Fruit fly (Drosophila melanogaster) whole organism, embryonic: Measurements from ENCODE around the gene CG34135.

Experiments used
- ATbp ChIP-seq: fragments of 200-800 bp; sonication (Bioruptor generic); optimal IDR thresholded peaks from 2 replicates; lab custom pipeline; 2017; ENCODE audit warnings: missing biosample characterization, mild to moderate bottlenecking, missing genetic modification characterization, missing genetic modification reagents
- Atf3 ChIP-seq: fragments of 200-800 bp; sonication (Bioruptor generic); optimal IDR thresholded peaks from 3 replicates; lab custom pipeline; 2016; ENCODE audit warnings: missing biosample characterization, missing genetic modification characterization
- CG10654 ChIP-seq: fragments of 200-800 bp; sonication (Bioruptor generic); optimal IDR thresholded peaks from 2 replicates; lab custom pipeline; 2016; ENCODE audit warnings: missing biosample characterization, missing genetic modification characterization
- CG11398 ChIP-seq: fragments of 200-800 bp; sonication (Bioruptor generic); optimal IDR thresholded peaks from 2 replicates; lab custom pipeline; 2016; ENCODE audit warnings: missing biosample characterization, missing genetic modification characterization
- CG11695 ChIP-seq: fragments of 200-800 bp; sonication (Bioruptor generic); IDR thresholded peaks from 3 replicates; pipeline ENCODE4 v1.3.6; 2022; ENCODE audit warnings: missing biosample characterization, missing genetic modification characterization
- CG12942 ChIP-seq: fragments of 200-800 bp; sonication (Bioruptor generic); optimal IDR thresholded peaks from 3 replicates; lab custom pipeline; 2016; ENCODE audit warnings: missing biosample characterization, missing genetic modification characterization
- CG13123 ChIP-seq: fragments of 200-800 bp; sonication (Bioruptor generic); optimal IDR thresholded peaks from 2 replicates; lab custom pipeline; 2016; ENCODE audit warnings: missing biosample characterization, missing genetic modification characterization
- CG13775 ChIP-seq: fragments of 200-800 bp; sonication (Bioruptor generic); optimal IDR thresholded peaks from 3 replicates; lab custom pipeline; 2017; ENCODE audit warnings: missing biosample characterization, mild to moderate bottlenecking, missing genetic modification characterization
- CG14860 ChIP-seq: fragments of 200-800 bp; sonication (Bioruptor generic); IDR thresholded peaks from 3 replicates; pipeline ENCODE4 v1.3.6; 2022; ENCODE audit warnings: missing biosample characterization, missing genetic modification characterization; ENCODE audit not compliant: partially characterized antibody
- CG14965 ChIP-seq: fragments of 200-800 bp; sonication (Bioruptor generic); optimal IDR thresholded peaks from 2 replicates; lab custom pipeline; 2016; ENCODE audit warnings: missing biosample characterization, missing genetic modification characterization, borderline replicate concordance
- CG15479 ChIP-seq: fragments of 200-800 bp; sonication (Bioruptor generic); optimal IDR thresholded peaks from 3 replicates; lab custom pipeline; 2019; ENCODE audit warnings: missing biosample characterization, mild to moderate bottlenecking, missing genetic modification characterization, moderate library complexity
- CG2120 ChIP-seq: fragments of 200-800 bp; sonication (Bioruptor generic); optimal IDR thresholded peaks from 3 replicates; lab custom pipeline; 2016; ENCODE audit warnings: missing biosample characterization, missing genetic modification characterization
- CG30431 ChIP-seq: fragments of 200-800 bp; sonication (Bioruptor generic); optimal IDR thresholded peaks from 2 replicates; lab custom pipeline; 2017; ENCODE audit warnings: missing biosample characterization, missing genetic modification characterization
- CG34422 ChIP-seq: fragments of 200-800 bp; sonication (Bioruptor generic); IDR thresholded peaks from 3 replicates; pipeline ENCODE4 v1.3.6; 2022; ENCODE audit warnings: missing biosample characterization, missing genetic modification characterization
- CG3838 ChIP-seq: fragments of 200-800 bp; sonication (Bioruptor generic); optimal IDR thresholded peaks from 3 replicates; lab custom pipeline; 2016; ENCODE audit warnings: missing biosample characterization, missing genetic modification characterization
- CG42726 ChIP-seq: fragments of 200-800 bp; sonication (Bioruptor generic); IDR thresholded peaks from 2 replicates; pipeline ENCODE4 v1.3.6; 2022; ENCODE audit warnings: missing biosample characterization, missing genetic modification characterization; ENCODE audit not compliant: partially characterized antibody
- CG4360 ChIP-seq: fragments of 200-800 bp; sonication (Bioruptor generic); IDR thresholded peaks from 2 replicates; pipeline ENCODE4 v1.3.6; 2022; ENCODE audit warnings: missing biosample characterization, missing genetic modification characterization
- CG43689 ChIP-seq: fragments of 200-800 bp; sonication (Bioruptor generic); IDR thresholded peaks from 2 replicates; pipeline ENCODE4 v1.3.6; 2022; ENCODE audit warnings: missing biosample characterization, missing genetic modification characterization
- CG6854 ChIP-seq: fragments of 200-800 bp; sonication (Bioruptor generic); optimal IDR thresholded peaks from 3 replicates; lab custom pipeline; 2017; ENCODE audit warnings: missing biosample characterization, mild to moderate bottlenecking, missing genetic modification characterization
- CG7928 ChIP-seq: fragments of 200-800 bp; sonication (Bioruptor generic); optimal IDR thresholded peaks from 2 replicates; lab custom pipeline; 2017; ENCODE audit warnings: missing biosample characterization, mild to moderate bottlenecking, missing genetic modification characterization
- CG7987 ChIP-seq: fragments of 200-800 bp; sonication (Bioruptor generic); optimal IDR thresholded peaks from 2 replicates; lab custom pipeline; 2018; ENCODE audit warnings: missing biosample characterization, mild to moderate bottlenecking, missing genetic modification characterization, moderate library complexity
- CG8089 ChIP-seq: fragments of 200-800 bp; sonication (Bioruptor generic); optimal IDR thresholded peaks from 3 replicates; lab custom pipeline; 2016; ENCODE audit warnings: missing biosample characterization, missing genetic modification characterization
- CG8765 ChIP-seq: fragments of 200-800 bp; sonication (Bioruptor generic); IDR thresholded peaks from 2 replicates; pipeline ENCODE4 v1.3.6; 2022; ENCODE audit warnings: missing biosample characterization, missing genetic modification characterization
- CG9215 ChIP-seq: fragments of 200-800 bp; sonication (Bioruptor generic); IDR thresholded peaks from 2 replicates; pipeline ENCODE4 v1.3.6; 2022; ENCODE audit warnings: missing biosample characterization, missing genetic modification characterization
- CkIIα-i1 ChIP-seq: fragments of 200-800 bp; sonication (Bioruptor generic); IDR thresholded peaks from 2 replicates; pipeline ENCODE4 v1.3.6; 2022; ENCODE audit warnings: missing biosample characterization, missing genetic modification characterization
- Dref ChIP-seq: fragments of 200-800 bp; sonication (Bioruptor generic); IDR thresholded peaks from 2 replicates; pipeline ENCODE4 v1.3.6; 2022; ENCODE audit warnings: missing biosample characterization, missing genetic modification characterization
- Fer2 ChIP-seq: fragments of 200-800 bp; sonication (Bioruptor generic); optimal IDR thresholded peaks from 2 replicates; lab custom pipeline; 2018; ENCODE audit warnings: missing biosample characterization, mild to moderate bottlenecking, missing genetic modification characterization, moderate library complexity
- Hr3 ChIP-seq: fragments of 200-800 bp; sonication (Bioruptor generic); optimal IDR thresholded peaks from 3 replicates; lab custom pipeline; 2016; ENCODE audit warnings: missing biosample characterization, missing genetic modification characterization
- Hr39 ChIP-seq: fragments of >200 bp; optimal IDR thresholded peaks from 2 replicates; lab custom pipeline; 2017
- Jarid2 ChIP-seq: fragments of 200-800 bp; sonication (Bioruptor generic); optimal IDR thresholded peaks from 3 replicates; lab custom pipeline; 2017; ENCODE audit warnings: mild to moderate bottlenecking, missing biosample characterization, missing genetic modification reagents, missing genetic modification characterization
- Med ChIP-seq: fragments of 200-800 bp; sonication (Bioruptor generic); peaks from one replicate; lab custom pipeline; 2016; ENCODE audit warnings: missing biosample characterization, missing genetic modification characterization, mild to moderate bottlenecking, inconsistent platforms, moderate library complexity
- NfI ChIP-seq: fragments of 200-800 bp; sonication (Bioruptor generic); optimal IDR thresholded peaks from 3 replicates; lab custom pipeline; 2018; ENCODE audit warnings: missing biosample characterization, mild to moderate bottlenecking, missing genetic modification characterization, moderate library complexity
- Oli ChIP-seq: fragments of 200-800 bp; sonication (Bioruptor generic); optimal IDR thresholded peaks from 2 replicates; lab custom pipeline; 2018; ENCODE audit warnings: missing biosample characterization, mild to moderate bottlenecking, missing genetic modification characterization, moderate library complexity
- Xbp1 ChIP-seq: fragments of 200-800 bp; sonication (Bioruptor generic); optimal IDR thresholded peaks from 3 replicates; lab custom pipeline; 2016; ENCODE audit warnings: missing biosample characterization, mild to moderate bottlenecking, missing genetic modification characterization
- YL-1 ChIP-seq: fragments of 200-800 bp; sonication (Bioruptor generic); optimal IDR thresholded peaks from 3 replicates; lab custom pipeline; 2017; ENCODE audit warnings: missing biosample characterization, mild to moderate bottlenecking, missing genetic modification characterization
- amos ChIP-seq: fragments of 200-800 bp; sonication (Bioruptor generic); IDR thresholded peaks from 2 replicates; pipeline ENCODE4 v1.3.6; 2022; ENCODE audit warnings: missing biosample characterization, missing genetic modification characterization; ENCODE audit not compliant: partially characterized antibody
- ash1 ChIP-seq: fragments of 200-800 bp; sonication (Bioruptor generic); optimal IDR thresholded peaks from 2 replicates; lab custom pipeline; 2018; ENCODE audit warnings: missing biosample characterization, mild to moderate bottlenecking, missing genetic modification characterization
- dati ChIP-seq: fragments of 200-800 bp; sonication (Bioruptor generic); IDR thresholded peaks from 2 replicates; pipeline ENCODE4 v1.3.6; 2022; ENCODE audit warnings: missing biosample characterization, missing genetic modification characterization
- gro ChIP-seq: fragments of 200-800 bp; sonication (Bioruptor generic); optimal IDR thresholded peaks from 2 replicates; lab custom pipeline; 2016; ENCODE audit warnings: missing biosample characterization, missing genetic modification characterization
- her ChIP-seq: fragments of 200-800 bp; sonication (Bioruptor generic); optimal IDR thresholded peaks from 2 replicates; lab custom pipeline; 2016; ENCODE audit warnings: missing biosample characterization, missing genetic modification characterization
- insv ChIP-seq, 2 experiments: fragments of 200-800 bp; sonication (Bioruptor generic); optimal IDR thresholded peaks; 3 replicates each; lab custom pipeline; 2016 to 2018; ENCODE audit warnings: missing biosample characterization in 2 of 2, missing genetic modification characterization in 2 of 2
- lab ChIP-seq: fragments of 200-800 bp; sonication (Bioruptor generic); optimal IDR thresholded peaks from 3 replicates; lab custom pipeline; 2017; ENCODE audit warnings: missing biosample characterization, missing genetic modification characterization, mild to moderate bottlenecking, moderate library complexity, missing genetic modification reagents
- pb ChIP-seq: fragments of 200-800 bp; sonication (Bioruptor generic); optimal IDR thresholded peaks from 3 replicates; lab custom pipeline; 2016; ENCODE audit warnings: missing biosample characterization, missing genetic modification characterization
- row ChIP-seq: fragments of 200-800 bp; sonication (Bioruptor generic); IDR thresholded peaks from 3 replicates; pipeline ENCODE4 v1.3.6; 2022; ENCODE audit warnings: missing biosample characterization, missing genetic modification characterization
- salm ChIP-seq: fragments of 200-800 bp; sonication (Bioruptor generic); optimal IDR thresholded peaks from 2 replicates; lab custom pipeline; 2018; ENCODE audit warnings: missing biosample characterization, mild to moderate bottlenecking, missing genetic modification characterization
- slp2 ChIP-seq: fragments of 200-800 bp; sonication (Bioruptor generic); optimal IDR thresholded peaks from 2 replicates; lab custom pipeline; 2016; ENCODE audit warnings: missing biosample characterization, missing genetic modification characterization
- sob ChIP-seq: fragments of 200-800 bp; sonication (Bioruptor generic); IDR thresholded peaks from 2 replicates; pipeline ENCODE4 v1.3.6; 2022; ENCODE audit warnings: missing biosample characterization, missing genetic modification characterization
- stc ChIP-seq: fragments of 200-800 bp; sonication (Bioruptor generic); IDR thresholded peaks from 2 replicates; pipeline ENCODE4 v1.3.6; 2022; ENCODE audit warnings: missing biosample characterization, missing genetic modification characterization
- ttk ChIP-seq: fragments of 200-800 bp; sonication (Bioruptor generic); IDR thresholded peaks from 2 replicates; pipeline ENCODE4 v2.1.2; 2022; ENCODE audit warnings: missing biosample characterization, missing genetic modification characterization
- twi ChIP-seq: fragments of 200-800 bp; optimal IDR thresholded peaks from 2 replicates; lab custom pipeline; 2019; ENCODE audit warnings: missing biosample characterization, mild to moderate bottlenecking, missing genetic modification characterization, moderate library complexity
- unc-4 ChIP-seq: fragments of 200-800 bp; sonication (Bioruptor generic); IDR thresholded peaks from 2 replicates; pipeline ENCODE4 v1.3.6; 2022; ENCODE audit warnings: missing biosample characterization, missing genetic modification characterization; ENCODE audit not compliant: partially characterized antibody
- usp ChIP-seq: fragments of >200 bp; optimal IDR thresholded peaks from 2 replicates; lab custom pipeline; 2017; ENCODE audit warnings: missing biosample characterization, missing genetic modification characterization

Gene CG34135

dm6 chr3R:8784788-8785187 lies 16.8 kb upstream of the CG34135 start (continued):
- TF ChIP-seq Atf3 (GFP tag; lab: Kevin White, UChicago) (no peak), insv (GFP tag; optimal IDR thresholded peaks at IDR 0.05; lab: Kevin White, UChicago) (no peak), unc-4 (GFP tag; lab: Robert Waterston, UW) (no peak), CG13775 (GFP tag; lab: Kevin White, UChicago) (no peak), CG8765 (GFP tag; lab: Robert Waterston, UW) (no peak), Fer2 (tag; lab: Kevin White, UChicago) (no peak), CG34422 (GFP tag; lab: Robert Waterston, UW) (peak; percentile 62; the same call in 2 of the 3 replicates), CG8089 (GFP tag; lab: Kevin White, UChicago) (no peak), sob (GFP tag; lab: Robert Waterston, UW) (peak; percentile 64), CG11695 (GFP tag; lab: Robert Waterston, UW) (peak; percentile 62; the same call in 2 of the 3 replicates), Hr39 (lab: Kevin White, UChicago) (no peak), CG43689 (GFP tag; lab: Robert Waterston, UW) (0 out of 2 replicates have a peak, but pooled peaks have one; percentile 36), CG15479 (GFP tag; lab: Kevin White, UChicago) (no peak), ttk (GFP tag; lab: Robert Waterston, UW) (peak; percentile 27; the same call in 1 of the 2 replicates), dati (no peak), Med (no peak), CG12942 (GFP tag; lab: Kevin White, UChicago) (no peak), CG42726 (GFP tag; lab: Robert Waterston, UW) (no peak), stc (GFP tag; lab: Robert Waterston, UW) (no peak), row (peak; percentile 78), CG11398 (GFP tag; lab: Kevin White, UChicago) (no peak), CG7928 (no peak), CG9215 (GFP tag; lab: Robert Waterston, UW) (peak; percentile 35; the same call in 1 of the 2 replicates), Hr3 (peak; percentile 5), usp (no peak), Oli (tag; lab: Kevin White, UChicago) (peak; percentile 59), YL-1 (GFP tag; lab: Kevin White, UChicago) (no peak), CG30431 (no peak), ATbp (GFP tag; lab: Kevin White, UChicago) (peak; percentile 12), salm (tag; lab: Kevin White, UChicago) (no peak), her (no peak), twi (no peak), CG10654 (GFP tag; lab: Kevin White, UChicago) (no peak), CG6854 (GFP tag; lab: Kevin White, UChicago) (no peak), ash1 (GFP tag; lab: Kevin White, UChicago) (no peak), lab (GFP tag; lab: Kevin White, UChicago) (no peak), CG14860 (GFP tag; lab: Robert Waterston, UW) (no peak), NfI (GFP tag; lab: Kevin White, UChicago) (peak; percentile 22), Xbp1 (peak; percentile 59), CG13123 (no peak), CG7987 (GFP tag; lab: Kevin White, UChicago) (no peak), CG3838 (GFP tag; lab: Kevin White, UChicago) (no peak), Dref (GFP tag; lab: Robert Waterston, UW) (no peak), Jarid2 (GFP tag; lab: Kevin White, UChicago) (no peak), CkIIα-i1 (GFP tag; lab: Robert Waterston, UW) (no peak), gro (GFP tag; lab: Kevin White, UChicago) (no peak), CG14965 (GFP tag; lab: Kevin White, UChicago) (no peak), CG2120 (no peak), pb (GFP tag; lab: Kevin White, UChicago) (peak; percentile 3), CG4360 (GFP tag; lab: Robert Waterston, UW) (no peak), amos (GFP tag; lab: Robert Waterston, UW) (no peak), slp2 (GFP tag; lab: Kevin White, UChicago) (peak; percentile 2)
